Worm (Caenorhabditis elegans) whole organism, dauer: ENCODE data around the gene C25F9.12.

ENCODE experiments used
- unc-62 ChIP-seq: sonication (generic microtip); optimal IDR thresholded peaks from 2 replicates; lab custom pipeline; 2017; ENCODE audit warnings: missing biosample characterization, missing genetic modification reagents, missing genetic modification characterization

C25F9.12 gene

ce11 chrV:19370189-19370588, 32.6 kb downstream of the C25F9.12 start, which contains the start of gene Y43F8A.1:
Y43F8A.1 (plus strand) TSS chrV:19370489.
- TF ChIP-seq unc-62 (GFP tag; lab: Kevin White, UChicago), result no peak

DNA sequence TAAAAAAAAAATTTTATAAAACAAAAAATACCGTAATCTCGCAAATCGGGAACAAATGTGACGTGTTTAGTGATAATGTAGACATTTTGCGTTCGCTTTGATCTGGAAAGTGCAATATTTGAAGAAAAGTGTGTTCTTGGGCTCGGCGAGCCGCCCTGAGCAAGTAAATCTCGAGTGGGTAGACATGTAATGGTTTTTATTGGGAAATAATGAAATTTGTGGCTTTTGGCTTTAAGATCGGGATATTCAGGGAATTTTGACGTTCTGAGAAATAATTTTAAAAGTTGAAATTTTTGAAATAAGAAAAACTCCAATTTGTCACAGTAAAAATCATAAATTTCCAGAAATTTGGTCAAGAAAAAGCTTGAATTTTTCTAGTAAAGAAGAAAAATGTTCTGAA, 40.2 kb downstream of the C25F9.12 start, which contains the start of gene C14B4.2:
Gene C14B4.2 (minus strand): TSS at position 101 of the 400 bp plus-strand sequence.
- no peak for TF ChIP-seq unc-62 (GFP tag; lab: Kevin White, UChicago)

DNA sequence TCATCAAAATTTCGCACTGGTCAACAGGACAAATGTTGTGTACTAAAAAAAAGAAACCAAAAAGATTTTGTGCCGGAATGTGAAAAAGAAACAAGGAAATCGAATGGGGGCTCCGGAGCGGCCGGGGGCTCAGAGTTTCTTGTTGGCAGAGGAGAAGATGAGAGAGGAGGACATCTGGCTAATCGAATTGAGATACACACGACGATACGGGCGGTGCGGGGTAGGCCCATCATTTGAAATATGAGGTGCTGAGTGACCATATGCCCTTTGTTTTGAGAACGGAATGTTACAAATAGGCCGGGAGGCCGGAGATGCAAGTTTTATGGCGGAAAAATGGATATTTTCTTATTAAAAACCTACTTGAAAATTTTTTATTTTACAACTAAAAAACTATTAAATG, 44.7 kb downstream of the C25F9.12 start:
- TF ChIP-seq unc-62 (GFP tag; lab: Kevin White, UChicago), result no peak

DNA sequence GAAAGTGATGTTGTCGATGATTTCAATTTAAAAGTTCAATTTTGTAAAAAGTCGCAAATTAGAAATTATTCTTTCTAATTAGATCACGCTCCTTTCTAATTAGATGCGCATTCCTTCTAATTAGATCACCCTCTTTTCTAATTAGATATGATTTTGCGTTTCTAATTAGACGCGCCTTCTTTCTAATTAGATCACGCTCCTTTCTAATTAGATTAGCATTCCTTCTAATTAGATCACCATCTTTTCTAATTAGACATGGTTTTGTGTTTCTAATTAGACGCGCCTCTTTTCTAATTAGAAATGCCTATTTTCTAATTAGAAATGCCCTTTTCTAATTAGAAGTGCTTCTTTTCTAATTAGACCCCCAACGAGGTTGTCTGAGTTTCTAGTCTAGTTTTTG, 46.0 kb downstream of the C25F9.12 start:
- TF ChIP-seq unc-62 (GFP tag; lab: Kevin White, UChicago), result no peak

DNA sequence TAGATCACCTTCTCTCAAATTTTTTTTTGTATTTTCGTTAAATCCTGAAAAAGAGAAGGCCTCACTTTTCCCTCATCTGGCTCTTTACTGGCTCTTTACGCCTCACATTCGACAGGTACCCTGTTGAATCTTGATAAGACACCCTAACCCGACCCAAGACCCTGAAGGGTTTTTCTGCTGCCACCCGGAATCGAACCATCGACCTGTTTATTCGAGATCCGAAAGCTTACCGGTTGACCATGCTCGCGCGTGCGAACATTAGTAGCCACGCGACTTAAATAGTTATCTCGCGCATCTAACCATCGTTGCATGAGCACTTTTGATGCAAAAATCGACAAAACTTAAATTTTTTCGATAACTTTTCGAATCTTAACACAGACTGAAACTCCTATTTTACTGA, 47.5 kb downstream of the C25F9.12 start:
- TF ChIP-seq unc-62 (GFP tag; lab: Kevin White, UChicago), result no peak

- TF ChIP-seq unc-62 (GFP tag; lab: Kevin White, UChicago), result no peak
Measured at ce11 chrV:19354506-19354905, 48.2 kb downstream of the C25F9.12 start.
